Worm (Caenorhabditis elegans) whole organism, late embryonic: Measurements from ENCODE around the gene M03A1.8.

Experiments used
- C08G9.2 ChIP-seq: sonication (generic microtip); optimal IDR thresholded peaks from 2 replicates; lab custom pipeline; 2016; ENCODE audit warnings: mild to moderate bottlenecking, missing genetic modification characterization, moderate library complexity, missing compliant biosample characterization
- T23F11.4 ChIP-seq: fragments of 200-800 bp; sonication (Bioruptor generic); optimal IDR thresholded peaks from 2 replicates; lab custom pipeline; 2018; ENCODE audit warnings: mild to moderate bottlenecking, missing genetic modification characterization, missing compliant biosample characterization
- ahr-1 ChIP-seq: sonication (generic microtip); optimal IDR thresholded peaks from 2 replicates; lab custom pipeline; 2016; ENCODE audit warnings: missing genetic modification characterization, missing compliant biosample characterization
- ama-1 ChIP-seq: fragments of 150-350 bp; optimal IDR thresholded peaks from 2 replicates; lab custom pipeline; 2014
- ceh-14 ChIP-seq: sonication (generic microtip); optimal IDR thresholded peaks from 2 replicates; lab custom pipeline; 2016; ENCODE audit warnings: missing genotype, missing genetic modification characterization, missing compliant biosample characterization
- ceh-18 ChIP-seq: sonication (generic microtip); optimal IDR thresholded peaks from 2 replicates; lab custom pipeline; 2016; ENCODE audit warnings: missing genetic modification characterization, missing compliant biosample characterization
- ceh-2 ChIP-seq: sonication (generic microtip); optimal IDR thresholded peaks from 2 replicates; lab custom pipeline; 2016; ENCODE audit warnings: missing genotype, missing genetic modification characterization, missing compliant biosample characterization
- ceh-24 ChIP-seq: sonication (generic microtip); optimal IDR thresholded peaks from 2 replicates; lab custom pipeline; 2016; ENCODE audit warnings: mild to moderate bottlenecking, missing genetic modification characterization, missing compliant biosample characterization
- ceh-34 ChIP-seq: sonication (generic microtip); optimal IDR thresholded peaks from 2 replicates; lab custom pipeline; 2016; ENCODE audit warnings: mild to moderate bottlenecking, missing genetic modification characterization, missing compliant biosample characterization
- dve-1 ChIP-seq: sonication (generic microtip); optimal IDR thresholded peaks from 2 replicates; lab custom pipeline; 2017; ENCODE audit warnings: antibody characterized with exemption, mild to moderate bottlenecking, missing genetic modification characterization, missing compliant biosample characterization
- elt-2 ChIP-seq: sonication (generic microtip); optimal IDR thresholded peaks from 2 replicates; lab custom pipeline; 2016; ENCODE audit warnings: missing genetic modification reagents, missing genetic modification characterization, missing compliant biosample characterization
- fkh-10 ChIP-seq: fragments of 150-350 bp; optimal IDR thresholded peaks from 2 replicates; lab custom pipeline; 2014; ENCODE audit warnings: missing biosample characterization, missing genetic modification reagents, missing genetic modification characterization
- gmeb-2 ChIP-seq: sonication (generic microtip); optimal IDR thresholded peaks from 2 replicates; lab custom pipeline; 2016; ENCODE audit warnings: missing genetic modification characterization, inconsistent platforms, missing compliant biosample characterization
- hlh-30 ChIP-seq: sonication (generic microtip); optimal IDR thresholded peaks from 2 replicates; lab custom pipeline; 2017; ENCODE audit warnings: antibody characterized with exemption, missing genetic modification characterization, missing compliant biosample characterization; ENCODE audit not compliant: insufficient read depth
- hlh-6 ChIP-seq: sonication (generic microtip); optimal IDR thresholded peaks from 2 replicates; lab custom pipeline; 2016; ENCODE audit warnings: missing genotype, missing genetic modification characterization, missing compliant biosample characterization
- hlh-8 ChIP-seq: sonication (generic microtip); optimal IDR thresholded peaks from 2 replicates; lab custom pipeline; 2016; ENCODE audit warnings: missing genotype, missing genetic modification characterization, missing compliant biosample characterization
- lin-11 ChIP-seq: fragments of 200-800 bp; sonication (Bioruptor generic); optimal IDR thresholded peaks from 2 replicates; lab custom pipeline; 2018; ENCODE audit warnings: mild to moderate bottlenecking, missing genetic modification characterization, missing compliant biosample characterization
- nfya-1 ChIP-seq: sonication (generic microtip); optimal IDR thresholded peaks from 2 replicates; lab custom pipeline; 2017; ENCODE audit warnings: missing genetic modification characterization, mild to moderate bottlenecking, missing compliant biosample characterization, antibody characterized with exemption, moderate library complexity
- nhr-11 ChIP-seq: fragments of 150-350 bp; optimal IDR thresholded peaks from 2 replicates; lab custom pipeline; 2014; ENCODE audit warnings: missing biosample characterization, missing genetic modification characterization
- nhr-232 ChIP-seq: sonication (generic microtip); optimal IDR thresholded peaks from 2 replicates; lab custom pipeline; 2016; ENCODE audit warnings: missing genetic modification characterization, missing compliant biosample characterization
- pax-1 ChIP-seq: fragments of 150-350 bp; optimal IDR thresholded peaks from 2 replicates; lab custom pipeline; 2014; ENCODE audit warnings: missing biosample characterization, missing genetic modification characterization
- pha-2 ChIP-seq: sonication (generic microtip); optimal IDR thresholded peaks from 2 replicates; lab custom pipeline; 2017; ENCODE audit warnings: mild to moderate bottlenecking, missing genetic modification characterization, missing compliant biosample characterization
- pha-4 ChIP-seq: fragments of 150-350 bp; optimal IDR thresholded peaks from 2 replicates; lab custom pipeline; 2018; ENCODE audit warnings: missing biosample characterization, missing genetic modification reagents, missing genetic modification characterization
- pqm-1 ChIP-seq: sonication (generic microtip); optimal IDR thresholded peaks from 2 replicates; lab custom pipeline; 2016; ENCODE audit warnings: missing genetic modification characterization, missing compliant biosample characterization
- ref-2 ChIP-seq: sonication (generic microtip); optimal IDR thresholded peaks from 2 replicates; lab custom pipeline; 2016; ENCODE audit warnings: missing genetic modification characterization, missing compliant biosample characterization
- rnt-1 ChIP-seq: sonication (generic microtip); optimal IDR thresholded peaks from 2 replicates; lab custom pipeline; 2016; ENCODE audit warnings: missing genetic modification characterization, missing compliant biosample characterization
- sdc-2 ChIP-seq: sonication (generic microtip); optimal IDR thresholded peaks from 2 replicates; lab custom pipeline; 2016; ENCODE audit warnings: missing genotype, missing genetic modification characterization, missing compliant biosample characterization
- sox-2 ChIP-seq: fragments of 200-800 bp; sonication (Bioruptor generic); IDR thresholded peaks from 2 replicates; pipeline ENCODE4 v1.3.6; 2022; ENCODE audit warnings: missing genetic modification reagents, missing genetic modification characterization, missing compliant biosample characterization
- sox-4 ChIP-seq: sonication (generic microtip); optimal IDR thresholded peaks from 2 replicates; lab custom pipeline; 2017; ENCODE audit warnings: mild to moderate bottlenecking, missing genetic modification characterization, inconsistent platforms, missing compliant biosample characterization
- syd-9 ChIP-seq: sonication (generic microtip); optimal IDR thresholded peaks from 2 replicates; lab custom pipeline; 2016; ENCODE audit warnings: mild to moderate bottlenecking, missing genetic modification characterization, moderate library complexity, missing compliant biosample characterization
- tbx-7 ChIP-seq: sonication (generic microtip); optimal IDR thresholded peaks from 2 replicates; lab custom pipeline; 2016; ENCODE audit warnings: missing genotype, missing genetic modification characterization, missing compliant biosample characterization
- unc-3 ChIP-seq, 2 experiments: fragments of 200-800 bp in 1 of 2; sonication (Bioruptor generic) in 1 of 2; sonication (generic microtip) in 1 of 2; conservative IDR thresholded peaks in 1 of 2; optimal IDR thresholded peaks in 1 of 2; 2 replicates each; pipeline versions ENCODE4 v1.3.6 to Lab custom; 2016 to 2022; ENCODE audit warnings: missing compliant biosample characterization in 2 of 2, missing genetic modification characterization in 2 of 2, missing genetic modification reagents in 1 of 2
- unc-42 ChIP-seq: sonication (generic microtip); optimal IDR thresholded peaks from 2 replicates; lab custom pipeline; 2016; ENCODE audit warnings: missing genotype, missing genetic modification characterization, missing compliant biosample characterization
- unc-55 ChIP-seq: sonication (generic microtip); optimal IDR thresholded peaks from 2 replicates; lab custom pipeline; 2017; ENCODE audit warnings: missing biosample characterization, missing genetic modification reagents, missing genetic modification characterization
- zip-5 ChIP-seq: sonication (generic microtip); optimal IDR thresholded peaks from 2 replicates; lab custom pipeline; 2016; ENCODE audit warnings: missing genetic modification characterization, missing compliant biosample characterization
- ztf-16 ChIP-seq: sonication (generic microtip); optimal IDR thresholded peaks from 2 replicates; lab custom pipeline; 2017; ENCODE audit warnings: missing genetic modification characterization, missing compliant biosample characterization

Gene M03A1.8

DNA sequence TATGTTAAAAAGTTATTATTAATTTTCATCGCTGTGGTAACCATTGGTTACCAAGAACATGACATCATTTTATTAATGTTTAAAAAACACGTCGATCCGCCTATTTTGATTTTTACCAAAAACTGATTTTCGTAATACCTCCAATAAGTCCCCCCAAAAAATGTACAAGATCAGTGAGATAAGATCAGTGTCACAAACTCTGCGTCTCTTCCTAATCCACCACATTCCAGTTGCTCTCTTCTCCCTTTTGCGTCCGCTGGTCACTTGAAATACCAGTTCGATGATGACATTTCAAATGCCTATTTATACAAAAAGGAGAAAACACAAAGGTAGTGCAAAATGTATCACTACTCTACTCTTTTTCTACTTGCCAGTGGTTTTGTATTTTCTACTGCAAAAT is at the start of gene M03A1.8:
Gene M03A1.8 (plus strand): TSS at position 269 of the 400 bp plus-strand sequence.
- TF ChIP-seq sox-4 (tag; lab: Kevin White, UChicago) (no peak), sox-2 (GFP tag; lab: Robert Waterston, UW) (no peak), C08G9.2 (no peak), hlh-30 (tag; lab: Kevin White, UChicago) (no peak), ref-2 (no peak)

DNA sequence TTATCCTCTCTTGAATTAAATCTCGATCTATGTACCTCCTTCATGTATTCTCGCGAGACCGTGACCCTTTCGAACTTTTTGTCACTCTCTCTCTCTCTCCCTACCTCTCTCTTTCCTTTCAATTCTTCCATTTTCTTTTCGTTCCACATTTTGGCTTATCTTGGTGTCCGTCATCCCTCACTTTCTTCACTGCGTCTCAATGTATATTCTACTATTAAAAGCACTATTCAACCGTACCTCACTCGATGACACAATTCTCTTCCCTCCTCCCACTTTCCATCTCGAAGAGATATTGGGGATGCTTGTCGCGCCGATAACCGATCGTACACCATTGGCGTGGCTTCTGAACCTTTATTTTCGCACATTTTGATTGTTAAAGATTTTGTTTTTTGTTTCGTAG is 49.5 kb upstream of the M03A1.8 start:
- TF ChIP-seq dve-1 (tag; lab: Kevin White, UChicago) = no peak
- TF ChIP-seq pha-4 (tag; lab: Kevin White, UChicago) = no peak
- peak; percentile 1 for TF ChIP-seq ref-2
- no peak for TF ChIP-seq ceh-24 (tag; lab: Kevin White, UChicago)
- no peak for TF ChIP-seq fkh-10 (GFP tag; lab: Kevin White, UChicago)
- no peak for TF ChIP-seq sdc-2
- TF ChIP-seq syd-9 (tag; lab: Kevin White, UChicago) = no peak

ce11 chrII:4511911-4512310 is 48.2 kb upstream of the M03A1.8 start, which contains the start of gene cyp-23A1:
cyp-23A1 (plus strand) TSS chrII:4512211.
- TF ChIP-seq pax-1 (no peak), nfya-1 (tag; lab: Kevin White, UChicago) (no peak), ztf-16 (no peak), nhr-232 (tag; lab: Kevin White, UChicago) (no peak), fkh-10 (GFP tag; lab: Kevin White, UChicago) (no peak), syd-9 (tag; lab: Kevin White, UChicago) (no peak), unc-3 (GFP tag; conservative IDR thresholded peaks at IDR 0.05; lab: Robert Waterston, UW) (no peak), unc-3 (tag; optimal IDR thresholded peaks at IDR 0.05; lab: Kevin White, UChicago) (no peak), lin-11 (tag; lab: Kevin White, UChicago) (no peak), hlh-8 (no peak), gmeb-2 (no peak), elt-2 (tag; lab: Kevin White, UChicago) (no peak), sdc-2 (no peak), ceh-34 (tag; lab: Kevin White, UChicago) (no peak), nhr-11 (tag; lab: Kevin White, UChicago) (no peak), unc-55 (GFP tag; lab: Kevin White, UChicago) (no peak)

- no peak for TF ChIP-seq lin-11 (tag; lab: Kevin White, UChicago)
- no peak for TF ChIP-seq pqm-1 (tag; lab: Kevin White, UChicago)
- no peak for TF ChIP-seq zip-5
- peak; percentile 40 for TF ChIP-seq ceh-34 (tag; lab: Kevin White, UChicago)
- TF ChIP-seq ama-1 (lab: Kevin White, UChicago) = peak; percentile 53
- no peak for TF ChIP-seq ceh-14 (tag; lab: Kevin White, UChicago)
- no peak for TF ChIP-seq T23F11.4 (GFP tag; lab: Kevin White, UChicago)
- TF ChIP-seq ahr-1 (tag; lab: Kevin White, UChicago) = no peak
- TF ChIP-seq rnt-1 (tag; lab: Kevin White, UChicago) = peak; percentile 18
- TF ChIP-seq ceh-18 (tag; lab: Kevin White, UChicago) = no peak
- TF ChIP-seq unc-42 (tag; lab: Kevin White, UChicago) = no peak
- no peak for TF ChIP-seq hlh-6 (tag; lab: Kevin White, UChicago)
- no peak for TF ChIP-seq tbx-7
- TF ChIP-seq sox-2 (GFP tag; lab: Robert Waterston, UW) = no peak
- TF ChIP-seq unc-55 (GFP tag; lab: Kevin White, UChicago) = peak; percentile 36
- no peak for TF ChIP-seq ceh-2 (tag; lab: Kevin White, UChicago)
- no peak for TF ChIP-seq unc-3 (GFP tag; conservative IDR thresholded peaks at IDR 0.05; lab: Robert Waterston, UW)
- TF ChIP-seq unc-3 (tag; optimal IDR thresholded peaks at IDR 0.05; lab: Kevin White, UChicago) = no peak
- no peak for TF ChIP-seq pha-2 (tag; lab: Kevin White, UChicago)
- no peak for TF ChIP-seq dve-1 (tag; lab: Kevin White, UChicago)
Measured at ce11 chrII:4516291-4516690, 43.8 kb upstream of the M03A1.8 start.
